Worm (Caenorhabditis elegans) whole organism, midembryonic: ENCODE results near the gene cyp-14A1.

ENCODE experiments used
- T22C8.4 ChIP-seq: fragments of 200-800 bp; sonication (Bioruptor generic); IDR thresholded peaks from 2 replicates; pipeline ENCODE4 v1.3.6; 2022; ENCODE audit warnings: missing genetic modification characterization, missing compliant biosample characterization
- tab-1 ChIP-seq: fragments of 200-800 bp; sonication (Bioruptor generic); IDR thresholded peaks from 2 replicates; pipeline ENCODE4 v1.3.6; 2022; ENCODE audit warnings: missing genetic modification characterization, missing compliant biosample characterization

ce11 chrX:13249102-13249501 is 18.1 kb downstream of the cyp-14A1 start:
- TF ChIP-seq T22C8.4 (GFP tag; lab: Robert Waterston, UW) (no peak), tab-1 (no peak)
